Worm (Caenorhabditis elegans) whole organism, young adult: ENCODE results near the gene F40E10.5.

Experiments
- B0019.2 ChIP-seq: fragments of 200-800 bp; sonication (Bioruptor generic); conservative IDR thresholded peaks from 2 replicates; pipeline ENCODE4 v1.3.6; 2022; ENCODE audit warnings: missing genetic modification reagents, missing genetic modification characterization, missing compliant biosample characterization
- F10E7.11 ChIP-seq: sonication (generic microtip); optimal IDR thresholded peaks from 2 replicates; lab custom pipeline; 2017; ENCODE audit warnings: mild to moderate bottlenecking, missing genetic modification characterization, moderate library complexity, missing compliant biosample characterization
- F33H1.4 ChIP-seq: fragments of 200-800 bp; sonication (Bioruptor generic); IDR thresholded peaks from 2 replicates; pipeline ENCODE4 v1.3.6; 2022; ENCODE audit warnings: missing genetic modification reagents, missing genetic modification characterization, missing compliant biosample characterization
- F52B5.7 ChIP-seq: sonication (generic microtip); optimal IDR thresholded peaks from 2 replicates; lab custom pipeline; 2016; ENCODE audit warnings: mild to moderate bottlenecking, missing genetic modification characterization, missing compliant biosample characterization
- F57C9.4 ChIP-seq: sonication (generic microtip); optimal IDR thresholded peaks from 2 replicates; lab custom pipeline; 2017; ENCODE audit warnings: mild to moderate bottlenecking, missing genetic modification characterization, missing compliant biosample characterization
- K12H6.12 ChIP-seq: fragments of 200-800 bp; sonication (Bioruptor generic); optimal IDR thresholded peaks from 2 replicates; lab custom pipeline; 2018; ENCODE audit warnings: mild to moderate bottlenecking, missing genetic modification characterization, missing compliant biosample characterization
- Y79H2A.3 ChIP-seq: fragments of 200-800 bp; sonication (Bioruptor generic); conservative IDR thresholded peaks from 2 replicates; pipeline ENCODE4 v1.3.6; 2022; ENCODE audit warnings: missing genetic modification reagents, missing genetic modification characterization, missing compliant biosample characterization
- Y95B8A.8 ChIP-seq: fragments of 200-800 bp; sonication (Bioruptor generic); IDR thresholded peaks from 2 replicates; pipeline ENCODE4 v1.3.6; 2022; ENCODE audit warnings: missing genetic modification reagents, missing genetic modification characterization, missing compliant biosample characterization
- ama-1 ChIP-seq, 3 experiments: fragments of 150-350 bp in 1 of 3; sonication (generic microtip) in 2 of 3; optimal IDR thresholded peaks; 2 replicates each; lab custom pipeline; 2014 to 2018; ENCODE audit warnings: missing biosample characterization in 2 of 3, missing genetic modification characterization in 2 of 3, missing genetic modification reagents in 2 of 3
- atf-7 ChIP-seq: sonication (generic microtip); optimal IDR thresholded peaks from 2 replicates; lab custom pipeline; 2017; ENCODE audit warnings: mild to moderate bottlenecking, missing genetic modification characterization, missing compliant biosample characterization
- ccch-3 ChIP-seq: fragments of 200-800 bp; sonication (Bioruptor generic); optimal IDR thresholded peaks from 2 replicates; lab custom pipeline; 2018; ENCODE audit warnings: mild to moderate bottlenecking, missing genetic modification characterization, missing compliant biosample characterization
- cebp-2 ChIP-seq: fragments of 200-800 bp; sonication (Bioruptor generic); IDR thresholded peaks from 2 replicates; pipeline ENCODE4 v1.3.6; 2022; ENCODE audit warnings: missing genetic modification characterization, missing compliant biosample characterization
- ceh-58 ChIP-seq: fragments of 200-800 bp; sonication (Bioruptor generic); IDR thresholded peaks from 2 replicates; pipeline ENCODE4 v1.3.6; 2022; ENCODE audit warnings: missing genetic modification characterization, missing compliant biosample characterization
- dox-1 ChIP-seq: fragments of 200-800 bp; sonication (Bioruptor generic); IDR thresholded peaks from 2 replicates; pipeline ENCODE4 v1.3.6; 2022; ENCODE audit warnings: missing genetic modification reagents, missing genetic modification characterization, missing compliant biosample characterization
- egrh-3 ChIP-seq: fragments of 200-800 bp; sonication (Bioruptor generic); IDR thresholded peaks from 2 replicates; pipeline ENCODE4 v1.3.6; 2022; ENCODE audit warnings: missing genetic modification reagents, missing genetic modification characterization, missing compliant biosample characterization
- ets-4 ChIP-seq: fragments of 200-800 bp; sonication (Bioruptor generic); optimal IDR thresholded peaks from 2 replicates; lab custom pipeline; 2018; ENCODE audit warnings: mild to moderate bottlenecking, missing genetic modification characterization, missing compliant biosample characterization
- hlh-26 ChIP-seq: fragments of 200-800 bp; sonication (Bioruptor generic); conservative IDR thresholded peaks from 2 replicates; pipeline ENCODE4 v1.3.6; 2022; ENCODE audit warnings: missing genetic modification reagents, missing genetic modification characterization, missing compliant biosample characterization
- hrde-1 ChIP-seq: sonication (generic microtip); optimal IDR thresholded peaks from 2 replicates; lab custom pipeline; 2016; ENCODE audit warnings: missing genetic modification characterization, mild to moderate bottlenecking, missing compliant biosample characterization, moderate library complexity, missing genotype, missing genetic modification reagents, borderline replicate concordance
- hsf-1 ChIP-seq: fragments of 200-800 bp; sonication (Bioruptor generic); IDR thresholded peaks from 2 replicates; pipeline ENCODE4 v1.3.6; 2022; ENCODE audit warnings: missing genetic modification reagents, missing genetic modification characterization, missing compliant biosample characterization
- lag-1 ChIP-seq: fragments of 200-800 bp; sonication (Bioruptor generic); IDR thresholded peaks from 2 replicates; pipeline ENCODE4 v1.3.6; 2022; ENCODE audit warnings: missing genetic modification reagents, missing genetic modification characterization, missing compliant biosample characterization
- let-607 ChIP-seq, 2 experiments: fragments of 200-800 bp in 1 of 2; sonication (Bioruptor generic) in 1 of 2; sonication (generic microtip) in 1 of 2; optimal IDR thresholded peaks; 2 replicates each; lab custom pipeline; 2016 to 2018; ENCODE audit warnings: mild to moderate bottlenecking in 2 of 2, missing compliant biosample characterization in 2 of 2, missing genetic modification characterization in 2 of 2, moderate library complexity in 2 of 2, missing genotype in 1 of 2
- lin-35 ChIP-seq, 3 experiments: fragments of 150-350 bp in 2 of 3; sonication (generic microtip) in 1 of 3; optimal IDR thresholded peaks; 2 replicates each; lab custom pipeline; 2014 to 2018; ENCODE audit warnings: missing biosample characterization in 3 of 3, missing genetic modification characterization in 3 of 3, missing genetic modification reagents in 3 of 3
- lin-54 ChIP-seq: fragments of 200-800 bp; sonication (Bioruptor generic); optimal IDR thresholded peaks from 2 replicates; lab custom pipeline; 2018; ENCODE audit warnings: mild to moderate bottlenecking, missing genetic modification characterization, missing compliant biosample characterization
- lsl-1 ChIP-seq: fragments of 200-800 bp; sonication (Bioruptor generic); optimal IDR thresholded peaks from 2 replicates; lab custom pipeline; 2018; ENCODE audit warnings: mild to moderate bottlenecking, missing genetic modification characterization, moderate library complexity, missing compliant biosample characterization
- madf-3 ChIP-seq: fragments of 200-800 bp; sonication (Bioruptor generic); IDR thresholded peaks from 2 replicates; pipeline ENCODE4 v1.3.6; 2022; ENCODE audit warnings: missing genetic modification reagents, missing genetic modification characterization, missing compliant biosample characterization
- mel-28 ChIP-seq: sonication (generic microtip); optimal IDR thresholded peaks from 2 replicates; lab custom pipeline; 2016; ENCODE audit warnings: borderline replicate concordance, mild to moderate bottlenecking, missing genetic modification characterization, missing compliant biosample characterization
- nhr-179 ChIP-seq: sonication (generic microtip); optimal IDR thresholded peaks from 2 replicates; lab custom pipeline; 2016; ENCODE audit warnings: mild to moderate bottlenecking, missing genetic modification characterization, missing compliant biosample characterization
- nhr-80 ChIP-seq: sonication (generic microtip); optimal IDR thresholded peaks from 2 replicates; lab custom pipeline; 2016; ENCODE audit warnings: missing genetic modification characterization, missing compliant biosample characterization
- nhr-90 ChIP-seq: sonication (generic microtip); optimal IDR thresholded peaks from 2 replicates; lab custom pipeline; 2016; ENCODE audit warnings: missing genotype, mild to moderate bottlenecking, missing genetic modification characterization, missing compliant biosample characterization
- pha-4 ChIP-seq: fragments of 150-350 bp; sonication (generic microtip); optimal IDR thresholded peaks from 2 replicates; lab custom pipeline; 2014; ENCODE audit warnings: missing biosample characterization, missing genetic modification reagents, missing genetic modification characterization
- rec-8 ChIP-seq, 2 experiments: sonication (generic microtip); optimal IDR thresholded peaks; 2 replicates each; lab custom pipeline; 2016; ENCODE audit warnings: mild to moderate bottlenecking in 2 of 2, missing genetic modification characterization in 2 of 2, missing genetic modification reagents in 2 of 2, missing genotype in 2 of 2, missing biosample characterization in 1 of 2, missing compliant biosample characterization in 1 of 2, moderate library complexity in 1 of 2
- rpc-1 ChIP-seq, 2 experiments: fragments of 150-350 bp in 1 of 2; sonication (generic microtip) in 1 of 2; optimal IDR thresholded peaks; 2 replicates each; lab custom pipeline; 2014 to 2018; ENCODE audit warnings: missing biosample characterization in 1 of 2, missing genetic modification characterization in 1 of 2, missing genetic modification reagents in 1 of 2, missing genotype in 1 of 2
- unc-62 ChIP-seq: fragments of 150-350 bp; optimal IDR thresholded peaks from 2 replicates; lab custom pipeline; 2014; ENCODE audit warnings: missing biosample characterization, missing genetic modification reagents, missing genetic modification characterization
- zfh-2 ChIP-seq: fragments of 200-800 bp; sonication (Bioruptor generic); conservative IDR thresholded peaks from 2 replicates; pipeline ENCODE4 v1.3.6; 2022; ENCODE audit warnings: missing genetic modification reagents, missing genetic modification characterization, missing compliant biosample characterization

F40E10.5 gene

ce11 chrX:14684406-14684927 lies 17.1 kb upstream of the F40E10.5 start, which contains the start of gene csq-1:
TSS of gene csq-1 (plus strand) at chrX:14684877.
- no peak for TF ChIP-seq B0019.2 (GFP tag; lab: Robert Waterston, UW)
- TF ChIP-seq nhr-90: no peak
- TF ChIP-seq zfh-2 (GFP tag; lab: Robert Waterston, UW): peak; percentile 42; the same call in 1 of the 2 replicates
- TF ChIP-seq F33H1.4: no peak

DNA sequence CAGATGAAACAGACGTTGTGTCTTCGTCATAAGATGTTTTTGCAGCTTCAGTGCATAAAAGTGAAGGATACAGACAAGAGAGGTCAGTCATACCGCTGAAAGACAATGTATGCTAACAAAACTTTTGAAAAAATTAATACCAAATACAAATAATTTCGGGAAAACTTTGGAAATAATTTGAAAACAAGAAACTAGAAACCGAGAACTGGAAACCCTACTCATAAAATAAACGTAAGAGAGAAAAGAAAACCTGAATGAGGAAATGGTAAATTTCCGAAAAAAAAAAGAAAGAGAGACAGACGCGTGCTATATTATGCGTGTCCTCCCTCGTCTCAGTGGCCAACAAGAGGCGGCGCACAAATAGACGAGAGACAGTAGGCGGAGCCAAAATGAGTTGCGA lies 8.7 kb upstream of the F40E10.5 start, which contains the start of gene sox-3:
Gene sox-3 (minus strand): TSS at position 101 of the 400 bp plus-strand sequence.
- TF ChIP-seq nhr-90 (no peak), rec-8 (tag; optimal IDR thresholded peaks at IDR 0.05; lab: Kevin White, UChicago) (no peak), nhr-80 (tag; lab: Kevin White, UChicago) (no peak), rpc-1 (optimal IDR thresholded peaks at IDR 0.05; lab: Kevin White, UChicago) (no peak), rpc-1 (tag; optimal IDR thresholded peaks at IDR 0.05; lab: Kevin White, UChicago) (no peak), hlh-26 (no peak), F52B5.7 (tag; lab: Kevin White, UChicago) (no peak), atf-7 (no peak), F10E7.11 (tag; lab: Kevin White, UChicago) (no peak), let-607 (tag; optimal IDR thresholded peaks at IDR 0.05; lab: Kevin White, UChicago) (no peak), ets-4 (GFP tag; lab: Kevin White, UChicago) (no peak), Y95B8A.8 (GFP tag; lab: Robert Waterston, UW) (no peak)

ce11 chrX:14694633-14695177 lies 6.9 kb upstream of the F40E10.5 start:
- no peak for TF ChIP-seq hsf-1 (GFP tag; lab: Robert Waterston, UW)
- TF ChIP-seq zfh-2 (GFP tag; lab: Robert Waterston, UW): peak; percentile 42; the same call in 1 of the 2 replicates
- no peak for TF ChIP-seq nhr-179
- TF ChIP-seq K12H6.12 (tag; lab: Kevin White, UChicago): no peak
- no peak for TF ChIP-seq dox-1 (GFP tag; lab: Robert Waterston, UW)
- TF ChIP-seq ccch-3: no peak

- TF ChIP-seq mel-28 (tag; lab: Kevin White, UChicago) (no peak), ceh-58 (GFP tag; lab: Robert Waterston, UW) (no peak), madf-3 (GFP tag; lab: Robert Waterston, UW) (no peak), pha-4 (tag; lab: Kevin White, UChicago) (no peak), unc-62 (GFP tag; lab: Kevin White, UChicago) (no peak), Y79H2A.3 (GFP tag; lab: Robert Waterston, UW) (no peak), zfh-2 (GFP tag; lab: Robert Waterston, UW) (no peak), lin-35 (GFP tag; optimal IDR thresholded peaks at IDR 0.05; lab: Kevin White, UChicago) (no peak), hrde-1 (tag; lab: Kevin White, UChicago) (no peak)
Measured at ce11 chrX:14695892-14696291, 5.7 kb upstream of the F40E10.5 start.

DNA sequence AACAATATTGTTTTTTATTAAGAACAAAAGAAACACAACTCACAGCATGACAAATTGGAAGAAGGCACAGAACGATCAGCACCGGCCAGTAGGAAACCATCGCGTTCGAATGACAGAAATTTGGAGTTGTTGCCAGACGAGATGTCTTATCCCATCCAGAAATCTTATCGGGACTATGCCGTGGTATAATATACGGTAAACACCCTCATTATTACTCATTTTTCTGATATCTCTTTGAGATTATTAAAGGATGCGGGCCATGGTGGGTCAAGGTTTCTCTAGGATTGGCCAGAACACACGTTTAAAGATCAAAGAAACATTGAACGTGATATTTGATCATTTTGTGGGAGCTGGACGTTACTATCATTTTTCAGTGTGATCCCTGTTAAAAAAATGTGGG lies 1.7 kb upstream of the F40E10.5 start, which contains the start of gene hch-1:
Gene hch-1 (minus strand): TSS at position 112 of the 400 bp plus-strand sequence.
- TF ChIP-seq hrde-1 (tag; lab: Kevin White, UChicago) (no peak), ama-1 (optimal IDR thresholded peaks at IDR 0.05; lab: Kevin White, UChicago) (no peak), ama-1 (GFP tag; optimal IDR thresholded peaks at IDR 0.05; lab: Kevin White, UChicago) (no peak), zfh-2 (GFP tag; lab: Robert Waterston, UW) (no peak), lin-54 (GFP tag; lab: Kevin White, UChicago) (no peak), egrh-3 (no peak), lag-1 (GFP tag; lab: Robert Waterston, UW) (no peak), F57C9.4 (no peak), cebp-2 (no peak), lsl-1 (GFP tag; lab: Kevin White, UChicago) (no peak)
